Worm (Caenorhabditis elegans) whole organism, L1 larva: Measurements from ENCODE around the gene max-2.

Source experiments
- lin-39 ChIP-seq: fragments of 150-350 bp; optimal IDR thresholded peaks from 2 replicates; lab custom pipeline; 2014; ENCODE audit warnings: missing biosample characterization, missing genetic modification reagents, missing genetic modification characterization
- nhr-76 ChIP-seq: sonication (generic microtip); optimal IDR thresholded peaks from 2 replicates; lab custom pipeline; 2017; ENCODE audit warnings: missing biosample characterization, missing genetic modification characterization
- pag-3 ChIP-seq: sonication (generic microtip); optimal IDR thresholded peaks from 2 replicates; lab custom pipeline; 2017; ENCODE audit warnings: missing genetic modification characterization, mild to moderate bottlenecking, missing compliant biosample characterization, antibody characterized with exemption, borderline replicate concordance; ENCODE audit not compliant: insufficient read depth
- snpc-4 ChIP-seq: fragments of 150-350 bp; optimal IDR thresholded peaks from 2 replicates; lab custom pipeline; 2014; ENCODE audit warnings: missing biosample characterization, missing genetic modification characterization
- tlp-1 ChIP-seq: fragments of 150-350 bp; optimal IDR thresholded peaks from 2 replicates; lab custom pipeline; 2014; ENCODE audit warnings: missing biosample characterization, missing genetic modification characterization
- unc-130 ChIP-seq: fragments of 150-350 bp; optimal IDR thresholded peaks from 2 replicates; lab custom pipeline; 2017; ENCODE audit warnings: missing biosample characterization, missing genetic modification characterization, inconsistent platforms
- ztf-11 ChIP-seq, 2 experiments: sonication (generic microtip); optimal IDR thresholded peaks; 2 replicates each; lab custom pipeline; 2016 to 2017; ENCODE audit warnings: missing genetic modification characterization in 2 of 2, missing biosample characterization in 1 of 2, missing compliant biosample characterization in 1 of 2

DNA sequence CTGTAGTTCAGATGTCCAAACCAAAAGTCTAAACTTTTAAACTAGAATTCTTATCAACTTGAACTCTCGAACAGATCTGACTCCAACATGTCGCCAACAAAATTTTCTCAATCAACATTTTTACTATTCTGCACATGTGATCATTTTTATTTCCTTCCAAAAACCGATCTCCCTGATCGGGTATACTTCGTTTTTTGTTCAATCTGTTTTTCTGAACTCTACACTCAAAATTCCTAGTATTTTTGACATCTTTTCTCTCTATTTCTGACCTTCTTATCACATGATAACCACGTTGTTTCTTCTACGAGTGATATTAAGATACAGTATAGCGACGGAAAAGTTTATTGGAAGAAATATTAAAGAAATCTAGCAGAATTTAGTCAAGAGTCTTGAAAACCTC lies 19.4 kb downstream of the max-2 start:
- TF ChIP-seq ztf-11 (tag; optimal IDR thresholded peaks at IDR 0.05; lab: Kevin White, UChicago) = no peak
- TF ChIP-seq unc-130 (tag; lab: Kevin White, UChicago) = no peak
- no peak for TF ChIP-seq lin-39 (tag; lab: Kevin White, UChicago)
- TF ChIP-seq snpc-4 (tag; lab: Kevin White, UChicago) = no peak
- no peak for TF ChIP-seq pag-3
- no peak for TF ChIP-seq nhr-76 (tag; lab: Kevin White, UChicago)
- TF ChIP-seq tlp-1 (tag; lab: Kevin White, UChicago) = no peak
